Fruit fly (Drosophila melanogaster) whole organism, embryonic: ENCODE measurements around the gene CG42553.

ENCODE experiments used
- Ada2b ChIP-seq: fragments of 200-800 bp; sonication (Bioruptor generic); IDR thresholded peaks from 2 replicates; pipeline ENCODE4 v1.3.6; 2022; ENCODE audit warnings: missing biosample characterization, missing genetic modification characterization
- CG1024 ChIP-seq: fragments of 200-800 bp; sonication (Bioruptor generic); IDR thresholded peaks from 2 replicates; pipeline ENCODE4 v1.3.6; 2022; ENCODE audit warnings: missing biosample characterization, missing genetic modification characterization
- CG11093 ChIP-seq: fragments of 200-800 bp; sonication (Bioruptor generic); IDR thresholded peaks from 3 replicates; pipeline ENCODE4 v1.3.6; 2022; ENCODE audit warnings: missing biosample characterization, missing genetic modification characterization
- CG12071 ChIP-seq: fragments of 200-800 bp; sonication (Bioruptor generic); optimal IDR thresholded peaks from 3 replicates; lab custom pipeline; 2018; ENCODE audit warnings: missing biosample characterization, mild to moderate bottlenecking, missing genetic modification characterization
- CG12155 ChIP-seq: fragments of 200-800 bp; sonication (Bioruptor generic); optimal IDR thresholded peaks from 3 replicates; lab custom pipeline; 2016; ENCODE audit warnings: missing biosample characterization, missing genetic modification characterization
- CG12219 ChIP-seq: fragments of 200-800 bp; sonication (Bioruptor generic); optimal IDR thresholded peaks from 3 replicates; lab custom pipeline; 2018; ENCODE audit warnings: missing biosample characterization, mild to moderate bottlenecking, missing genetic modification characterization
- CG16815 ChIP-seq: fragments of 200-800 bp; sonication (Bioruptor generic); optimal IDR thresholded peaks from 3 replicates; lab custom pipeline; 2017; ENCODE audit warnings: missing biosample characterization, mild to moderate bottlenecking, missing genetic modification characterization
- CG17186 ChIP-seq: fragments of 200-800 bp; sonication (Bioruptor generic); optimal IDR thresholded peaks from 3 replicates; lab custom pipeline; 2017; ENCODE audit warnings: missing biosample characterization, missing genetic modification reagents, missing genetic modification characterization
- CG1832 ChIP-seq: fragments of 200-800 bp; sonication (Bioruptor generic); optimal IDR thresholded peaks from 2 replicates; lab custom pipeline; 2017; ENCODE audit warnings: missing biosample characterization, mild to moderate bottlenecking, missing genetic modification characterization, inconsistent platforms
- CG2129 ChIP-seq: fragments of 200-800 bp; sonication (Bioruptor generic); IDR thresholded peaks from 2 replicates; pipeline ENCODE4 v1.3.6; 2022; ENCODE audit warnings: missing biosample characterization, missing genetic modification characterization; ENCODE audit not compliant: partially characterized antibody
- CG4328 ChIP-seq: fragments of 200-800 bp; sonication (Bioruptor generic); optimal IDR thresholded peaks from 3 replicates; lab custom pipeline; 2017; ENCODE audit warnings: missing biosample characterization, missing genetic modification reagents, missing genetic modification characterization
- CG4730 ChIP-seq: fragments of 200-800 bp; sonication (Bioruptor generic); IDR thresholded peaks from 2 replicates; pipeline ENCODE4 v1.3.6; 2022; ENCODE audit warnings: missing biosample characterization, missing genetic modification characterization
- CG8290 ChIP-seq, 3 experiments: fragments of 200-800 bp; sonication (Bioruptor generic); optimal IDR thresholded peaks; 2 replicates each; lab custom pipeline; 2016 to 2019; ENCODE audit warnings: missing biosample characterization in 3 of 3, missing genetic modification characterization in 3 of 3, mild to moderate bottlenecking in 2 of 3, moderate library complexity in 1 of 3
- D19A ChIP-seq: fragments of 200-800 bp; optimal IDR thresholded peaks from 3 replicates; lab custom pipeline; 2019; ENCODE audit warnings: missing biosample characterization, mild to moderate bottlenecking, missing genetic modification characterization, moderate library complexity
- Dfd ChIP-seq, 2 experiments: fragments of >200 bp; optimal IDR thresholded peaks; 2 replicates each; lab custom pipeline; 2017; ENCODE audit warnings: missing biosample characterization in 2 of 2, missing genetic modification characterization in 2 of 2
- Drgx ChIP-seq: fragments of 200-800 bp; sonication (Bioruptor generic); IDR thresholded peaks from 2 replicates; pipeline ENCODE4 v1.3.6; 2022; ENCODE audit warnings: missing biosample characterization, missing genetic modification characterization
- Fer3 ChIP-seq: fragments of 200-800 bp; sonication (Bioruptor generic); optimal IDR thresholded peaks from 2 replicates; lab custom pipeline; 2018; ENCODE audit warnings: missing biosample characterization, mild to moderate bottlenecking, missing genetic modification characterization, moderate library complexity
- H2.0 ChIP-seq: fragments of 200-800 bp; sonication (Bioruptor generic); IDR thresholded peaks from 2 replicates; pipeline ENCODE4 v1.3.6; 2022; ENCODE audit warnings: missing biosample characterization, missing genetic modification characterization
- Hsf ChIP-seq: fragments of 200-800 bp; sonication (Bioruptor generic); optimal IDR thresholded peaks from 3 replicates; lab custom pipeline; 2016; ENCODE audit warnings: missing biosample characterization, missing genetic modification characterization
- Lim3 ChIP-seq: fragments of 200-800 bp; sonication (Bioruptor generic); IDR thresholded peaks from 2 replicates; pipeline ENCODE4 v1.3.6; 2022; ENCODE audit warnings: missing biosample characterization, missing genetic modification characterization
- NC2β ChIP-seq: fragments of 200-800 bp; sonication (Bioruptor generic); optimal IDR thresholded peaks from 2 replicates; lab custom pipeline; 2016; ENCODE audit warnings: missing biosample characterization, missing genetic modification characterization
- NfI ChIP-seq: fragments of 200-800 bp; sonication (Bioruptor generic); optimal IDR thresholded peaks from 3 replicates; lab custom pipeline; 2018; ENCODE audit warnings: missing biosample characterization, mild to moderate bottlenecking, missing genetic modification characterization, moderate library complexity
- Side ChIP-seq: fragments of 200-800 bp; sonication (Bioruptor generic); optimal IDR thresholded peaks from 2 replicates; lab custom pipeline; 2016; ENCODE audit warnings: missing biosample characterization, missing genetic modification characterization
- Sox100B ChIP-seq: fragments of 200-800 bp; sonication (Bioruptor generic); optimal IDR thresholded peaks from 3 replicates; lab custom pipeline; 2018; ENCODE audit warnings: missing biosample characterization, mild to moderate bottlenecking, missing genetic modification characterization
- Vsx1 ChIP-seq: fragments of 200-800 bp; sonication (Bioruptor generic); optimal IDR thresholded peaks from 2 replicates; lab custom pipeline; 2017; ENCODE audit warnings: missing biosample characterization, mild to moderate bottlenecking, missing genetic modification characterization, missing genetic modification reagents
- ara ChIP-seq: fragments of 200-800 bp; sonication (Bioruptor generic); IDR thresholded peaks from 2 replicates; pipeline ENCODE4 v1.3.6; 2022; ENCODE audit warnings: missing biosample characterization, missing genetic modification characterization
- ase ChIP-seq: fragments of 200-800 bp; sonication (Bioruptor generic); IDR thresholded peaks from 3 replicates; pipeline ENCODE4 v1.3.6; 2022; ENCODE audit warnings: missing biosample characterization, missing genetic modification characterization
- bcd ChIP-seq: fragments of 200-800 bp; sonication (Bioruptor generic); optimal IDR thresholded peaks from 2 replicates; lab custom pipeline; 2017; ENCODE audit warnings: missing biosample characterization, mild to moderate bottlenecking, missing genetic modification characterization
- caup ChIP-seq: fragments of 200-800 bp; sonication (Bioruptor generic); optimal IDR thresholded peaks from 3 replicates; lab custom pipeline; 2017; ENCODE audit warnings: missing biosample characterization, mild to moderate bottlenecking, missing genetic modification characterization, moderate library complexity; ENCODE audit not compliant: severe bottlenecking
- dati ChIP-seq: fragments of 200-800 bp; sonication (Bioruptor generic); IDR thresholded peaks from 2 replicates; pipeline ENCODE4 v1.3.6; 2022; ENCODE audit warnings: missing biosample characterization, missing genetic modification characterization
- dimm ChIP-seq: fragments of 200-800 bp; sonication (Bioruptor generic); IDR thresholded peaks from 2 replicates; pipeline ENCODE4 v1.3.6; 2022; ENCODE audit warnings: missing biosample characterization, missing genetic modification characterization
- dm ChIP-seq: fragments of 200-800 bp; sonication (Bioruptor generic); optimal IDR thresholded peaks from 3 replicates; lab custom pipeline; 2016; ENCODE audit warnings: missing biosample characterization, missing genetic modification characterization
- ems ChIP-seq: fragments of 200-800 bp; sonication (Bioruptor generic); optimal IDR thresholded peaks from 3 replicates; lab custom pipeline; 2016; ENCODE audit warnings: missing biosample characterization, missing genetic modification characterization
- en ChIP-seq: fragments of 200-800 bp; sonication (Bioruptor generic); optimal IDR thresholded peaks from 2 replicates; lab custom pipeline; 2016; ENCODE audit warnings: missing biosample characterization, missing genetic modification characterization
- hb ChIP-seq: fragments of 200-800 bp; sonication (Bioruptor generic); IDR thresholded peaks from 3 replicates; pipeline ENCODE4 v1.3.6; 2022; ENCODE audit warnings: missing biosample characterization, missing genetic modification characterization; ENCODE audit not compliant: partially characterized antibody
- hkb ChIP-seq, 2 experiments: fragments of 200-800 bp in 1 of 2; fragments of >200 bp in 1 of 2; sonication (Bioruptor generic) in 1 of 2; IDR thresholded peaks in 1 of 2; optimal IDR thresholded peaks in 1 of 2; 2 replicates each; pipeline versions ENCODE4 v1.3.6 to Lab custom; 2017 to 2022; ENCODE audit warnings: missing biosample characterization in 1 of 2, missing genetic modification characterization in 1 of 2
- ind ChIP-seq: fragments of 200-800 bp; sonication (Bioruptor generic); optimal IDR thresholded peaks from 3 replicates; lab custom pipeline; 2016; ENCODE audit warnings: missing biosample characterization, missing genetic modification characterization
- kah ChIP-seq: fragments of 200-800 bp; sonication (Bioruptor generic); optimal IDR thresholded peaks from 2 replicates; lab custom pipeline; 2018; ENCODE audit warnings: missing biosample characterization, mild to moderate bottlenecking, missing genetic modification characterization
- mam ChIP-seq: fragments of 200-800 bp; sonication (Bioruptor generic); optimal IDR thresholded peaks from 3 replicates; lab custom pipeline; 2016; ENCODE audit warnings: missing biosample characterization, missing genetic modification characterization
- org-1 ChIP-seq: fragments of 200-800 bp; sonication (Bioruptor generic); optimal IDR thresholded peaks from 2 replicates; lab custom pipeline; 2017; ENCODE audit warnings: missing biosample characterization, missing genetic modification characterization
- shn ChIP-seq: fragments of 200-800 bp; sonication (Bioruptor generic); optimal IDR thresholded peaks from 3 replicates; lab custom pipeline; 2016; ENCODE audit warnings: missing biosample characterization, missing genetic modification characterization
- sisA ChIP-seq: fragments of 200-800 bp; sonication (Bioruptor generic); IDR thresholded peaks from 2 replicates; pipeline ENCODE4 v1.3.6; 2022; ENCODE audit warnings: missing biosample characterization, missing genetic modification characterization
- slou ChIP-seq: fragments of 200-800 bp; sonication (Bioruptor generic); optimal IDR thresholded peaks from 3 replicates; lab custom pipeline; 2016; ENCODE audit warnings: missing biosample characterization, missing genetic modification characterization
- tll ChIP-seq, 2 experiments: fragments of 200-800 bp in 1 of 2; fragments of >200 bp in 1 of 2; sonication (Bioruptor generic) in 1 of 2; optimal IDR thresholded peaks; 2 replicates each; lab custom pipeline; 2017 to 2019; ENCODE audit warnings: missing biosample characterization in 2 of 2, missing genetic modification characterization in 2 of 2, mild to moderate bottlenecking in 1 of 2, moderate library complexity in 1 of 2
- trem ChIP-seq: fragments of 200-800 bp; optimal IDR thresholded peaks from 3 replicates; lab custom pipeline; 2019; ENCODE audit warnings: missing biosample characterization, mild to moderate bottlenecking, missing genetic modification characterization, moderate library complexity
- twi ChIP-seq: fragments of 200-800 bp; optimal IDR thresholded peaks from 2 replicates; lab custom pipeline; 2019; ENCODE audit warnings: missing biosample characterization, mild to moderate bottlenecking, missing genetic modification characterization, moderate library complexity
- tx ChIP-seq: fragments of 200-800 bp; sonication (Bioruptor generic); optimal IDR thresholded peaks from 2 replicates; lab custom pipeline; 2016; ENCODE audit warnings: missing biosample characterization, missing genetic modification characterization

Gene CG42553

dm6 chr3L:819297-819886 lies 14.5 kb upstream of the CG42553 start (continued):
- TF ChIP-seq hkb (optimal IDR thresholded peaks at IDR 0.05; lab: Kevin White, UChicago) (no peak), hkb (GFP tag; IDR thresholded peaks at IDR 0.05; lab: Robert Waterston, UW) (peak; percentile 95), CG1832 (no peak), CG12155 (GFP tag; lab: Kevin White, UChicago) (peak; percentile 82), bcd (peak; percentile 86), mam (peak; percentile 86), Ada2b (GFP tag; lab: Robert Waterston, UW) (peak; percentile 94), ase (GFP tag; lab: Robert Waterston, UW) (peak; percentile 95), caup (GFP tag; lab: Kevin White, UChicago) (peak; percentile 90), NC2β (peak; percentile 74), D19A (tag; lab: Kevin White, UChicago) (peak; percentile 74), slou (GFP tag; lab: Kevin White, UChicago) (peak; percentile 26), Dfd (GFP tag; optimal IDR thresholded peaks at IDR 0.05; lab: Kevin White, UChicago) (no peak), trem (tag; lab: Kevin White, UChicago) (peak; percentile 16)

dm6 chr3L:820332-820731 lies 13.6 kb upstream of the CG42553 start:
- TF ChIP-seq dati (GFP tag; lab: Robert Waterston, UW), result no peak
- TF ChIP-seq mam, result peak; percentile 19
- TF ChIP-seq caup (GFP tag; lab: Kevin White, UChicago), result peak; percentile 13
- 0 out of 3 replicates have a peak, but pooled peaks have one; percentile 29 for TF ChIP-seq CG11093 (GFP tag; lab: Robert Waterston, UW)
- peak; percentile 82 for TF ChIP-seq sisA (GFP tag; lab: Robert Waterston, UW)
- peak; percentile 61 for TF ChIP-seq CG12219
- TF ChIP-seq CG16815 (GFP tag; lab: Kevin White, UChicago), result peak; percentile 26
- TF ChIP-seq dm, result no peak
- no peak for TF ChIP-seq hkb (optimal IDR thresholded peaks at IDR 0.05; lab: Kevin White, UChicago)
- TF ChIP-seq hkb (GFP tag; IDR thresholded peaks at IDR 0.05; lab: Robert Waterston, UW), result peak; percentile 89
- TF ChIP-seq tx (GFP tag; lab: Kevin White, UChicago), result no peak
- TF ChIP-seq CG1024 (GFP tag; lab: Robert Waterston, UW), result peak; percentile 69
- peak; percentile 43 for TF ChIP-seq CG4328 (GFP tag; lab: Kevin White, UChicago)
- TF ChIP-seq ase (GFP tag; lab: Robert Waterston, UW), result peak; percentile 75; the same call in 2 of the 3 replicates
- no peak for TF ChIP-seq tll (GFP tag; optimal IDR thresholded peaks at IDR 0.05; lab: Kevin White, UChicago)
- TF ChIP-seq Drgx (GFP tag; lab: Robert Waterston, UW), result peak; percentile 90
- peak; percentile 33 for TF ChIP-seq ems (GFP tag; lab: Kevin White, UChicago)
- peak; percentile 13 for TF ChIP-seq Vsx1
- peak; percentile 65 for TF ChIP-seq Fer3 (tag; lab: Kevin White, UChicago)
- no peak for TF ChIP-seq en (GFP tag; lab: Kevin White, UChicago)
- peak; percentile 51 for TF ChIP-seq kah (GFP tag; lab: Kevin White, UChicago)
- no peak for TF ChIP-seq hb
- 0 out of 2 replicates have a peak, but pooled peaks have one; percentile 28 for TF ChIP-seq Lim3
- TF ChIP-seq CG12071 (GFP tag; lab: Kevin White, UChicago), result peak; percentile 12
- peak; percentile 18 for TF ChIP-seq twi (tag; lab: Kevin White, UChicago)
- TF ChIP-seq ind (GFP tag; lab: Kevin White, UChicago), result peak; percentile 65
- peak; percentile 51; the same call in 1 of the 2 replicates for TF ChIP-seq dimm
- peak; percentile 81 for TF ChIP-seq ara (GFP tag; lab: Robert Waterston, UW)
- peak; percentile 20 for TF ChIP-seq Hsf (GFP tag; lab: Kevin White, UChicago)
- no peak for TF ChIP-seq shn (GFP tag; lab: Kevin White, UChicago)
- TF ChIP-seq Side, result no peak
- no peak for TF ChIP-seq CG8290 (GFP tag; optimal IDR thresholded peaks at IDR 0.05; lab: Kevin White, UChicago)
- peak in 1 of 2 experiments; percentile 39 for TF ChIP-seq CG8290 (tag; optimal IDR thresholded peaks at IDR 0.05; lab: Kevin White, UChicago)
- peak; percentile 63 for TF ChIP-seq CG4730
- peak; percentile 15 for TF ChIP-seq org-1
- no peak for TF ChIP-seq CG17186 (GFP tag; lab: Kevin White, UChicago)
- TF ChIP-seq H2.0 (GFP tag; lab: Robert Waterston, UW), result peak; percentile 71; the same call in 1 of the 2 replicates
- TF ChIP-seq CG2129 (GFP tag; lab: Robert Waterston, UW), result no peak
- TF ChIP-seq CG1832, result no peak
- TF ChIP-seq Sox100B (GFP tag; lab: Kevin White, UChicago), result peak; percentile 78
- TF ChIP-seq NfI, result peak; percentile 50
